Worm (Caenorhabditis elegans): ENCODE measurements around the gene atrn-1.

DNA sequence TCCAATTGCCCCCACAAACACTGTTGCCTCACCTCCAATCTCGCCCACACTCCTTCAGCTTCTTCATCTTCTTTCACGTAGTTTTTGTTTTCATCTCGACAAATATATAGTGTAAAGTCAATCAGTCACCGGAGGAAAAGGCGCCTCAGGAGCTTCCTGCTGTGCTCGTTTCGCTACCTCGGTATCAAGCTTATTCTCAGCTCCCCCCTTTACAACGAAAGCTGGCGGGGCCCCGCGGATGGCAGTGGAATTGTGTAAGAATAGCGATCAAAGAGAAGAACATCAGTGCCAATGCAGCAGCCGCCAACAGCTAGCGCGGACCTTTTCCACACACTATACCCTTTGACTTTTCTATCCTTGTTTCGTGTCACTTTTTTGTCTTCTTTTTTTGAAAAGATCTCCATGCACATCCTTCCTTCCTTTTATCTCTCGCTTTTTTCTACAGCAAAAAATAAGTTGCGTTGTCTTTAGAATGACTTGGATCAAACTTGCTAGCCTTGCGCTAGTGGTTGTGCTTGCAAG, 26.9 kb upstream of the atrn-1 start, which contains the start of gene csq-1:
- TF ChIP-seq nhr-237 (tag; optimal IDR thresholded peaks at IDR 0.05) (no peak), ztf-11 (tag; optimal IDR thresholded peaks at IDR 0.05) (no peak), nhr-11 (tag; optimal IDR thresholded peaks at IDR 0.05) (no peak), nhr-76 (tag; optimal IDR thresholded peaks at IDR 0.05) (no peak), unc-130 (tag; optimal IDR thresholded peaks at IDR 0.05) (no peak), lsy-2 (tag; optimal IDR thresholded peaks at IDR 0.05) (no peak), vab-15 (tag; optimal IDR thresholded peaks at IDR 0.05) (no peak), aha-1 (tag; optimal IDR thresholded peaks at IDR 0.05) (no peak), alr-1 (tag; optimal IDR thresholded peaks at IDR 0.05; ENCODE audit: borderline replicate concordance) (no peak), jun-1 (tag; optimal IDR thresholded peaks at IDR 0.05) (no peak), pqm-1 (tag; optimal IDR thresholded peaks at IDR 0.05) (no peak), lin-15B (tag; optimal IDR thresholded peaks at IDR 0.05) (no peak), nhr-71 (tag; optimal IDR thresholded peaks at IDR 0.05) (peak; percentile 45)

All from whole organism, L1 larva.